Worm (Caenorhabditis elegans) whole organism, early embryonic: ENCODE results near the gene sri-34.

Experiments used
- B0310.2 ChIP-seq: sonication (generic microtip); optimal IDR thresholded peaks from 2 replicates; lab custom pipeline; 2016; ENCODE audit warnings: mild to moderate bottlenecking, missing genetic modification characterization, missing compliant biosample characterization
- F13C5.2 ChIP-seq: sonication (generic microtip); optimal IDR thresholded peaks from 2 replicates; lab custom pipeline; 2017; ENCODE audit warnings: mild to moderate bottlenecking, missing genetic modification characterization, inconsistent platforms, missing compliant biosample characterization
- ama-1 ChIP-seq: fragments of 150-350 bp; optimal IDR thresholded peaks from 2 replicates; lab custom pipeline; 2014
- ceh-36 ChIP-seq: sonication (generic microtip); optimal IDR thresholded peaks from 2 replicates; lab custom pipeline; 2016; ENCODE audit warnings: missing genetic modification characterization, inconsistent platforms, missing compliant biosample characterization
- flt-1 ChIP-seq: fragments of 200-800 bp; sonication (Bioruptor generic); IDR thresholded peaks from 2 replicates; pipeline ENCODE4 v1.3.6; 2022; ENCODE audit warnings: missing genetic modification characterization, missing compliant biosample characterization
- hmg-4 ChIP-seq: fragments of 200-800 bp; sonication (Bioruptor generic); optimal IDR thresholded peaks from 2 replicates; lab custom pipeline; 2018; ENCODE audit warnings: mild to moderate bottlenecking, missing genetic modification characterization, missing compliant biosample characterization
- hnd-1 ChIP-seq: sonication (generic microtip); optimal IDR thresholded peaks from 2 replicates; lab custom pipeline; 2016; ENCODE audit warnings: missing genetic modification characterization, missing compliant biosample characterization
- pes-1 ChIP-seq: fragments of 200-800 bp; sonication (Bioruptor generic); IDR thresholded peaks from 2 replicates; pipeline ENCODE4 v1.3.6; 2022; ENCODE audit warnings: missing genetic modification reagents, missing genetic modification characterization, missing compliant biosample characterization
- sea-1 ChIP-seq: fragments of 200-800 bp; sonication (Bioruptor generic); conservative IDR thresholded peaks from 2 replicates; pipeline ENCODE4 v1.3.6; 2022; ENCODE audit warnings: missing genetic modification characterization, missing compliant biosample characterization
- tbx-37 ChIP-seq: fragments of 200-800 bp; sonication (Bioruptor generic); conservative IDR thresholded peaks from 2 replicates; pipeline ENCODE4 v1.3.6; 2022; ENCODE audit warnings: missing genetic modification reagents, missing genetic modification characterization, missing compliant biosample characterization

ce11 chrII:3196966-3197365, 38.1 kb upstream of the sri-34 start, which contains the start of gene gcy-15:
- TF ChIP-seq hmg-4 (GFP tag; lab: Kevin White, UChicago) (no peak), tbx-37 (GFP tag; lab: Robert Waterston, UW) (no peak), B0310.2 (no peak), ceh-36 (no peak), flt-1 (GFP tag; lab: Robert Waterston, UW) (no peak), ama-1 (lab: Kevin White, UChicago) (no peak), pes-1 (no peak), sea-1 (GFP tag; lab: Robert Waterston, UW) (no peak), hnd-1 (tag; lab: Kevin White, UChicago) (no peak), F13C5.2 (tag; lab: Kevin White, UChicago) (no peak)
